Worm (Caenorhabditis elegans) whole organism, L2 larva: ENCODE measurements around the gene H10D18.5.

ENCODE experiments used
- C34F6.9 ChIP-seq: fragments of 150-350 bp; optimal IDR thresholded peaks from 2 replicates; lab custom pipeline; 2014; ENCODE audit warnings: missing biosample characterization, missing genetic modification characterization
- F13H6.1 ChIP-seq: sonication (generic microtip); optimal IDR thresholded peaks from 2 replicates; lab custom pipeline; 2016; ENCODE audit warnings: missing genetic modification characterization, missing compliant biosample characterization
- R02D3.7 ChIP-seq: fragments of 150-350 bp; optimal IDR thresholded peaks from 2 replicates; lab custom pipeline; 2014; ENCODE audit warnings: missing biosample characterization, missing genetic modification characterization
- Y55F3AM.14 ChIP-seq: fragments of 200-800 bp; sonication (Bioruptor generic); optimal IDR thresholded peaks from 2 replicates; lab custom pipeline; 2018; ENCODE audit warnings: mild to moderate bottlenecking, missing genetic modification characterization, missing compliant biosample characterization
- ZK546.5 ChIP-seq: sonication (generic microtip); optimal IDR thresholded peaks from 2 replicates; lab custom pipeline; 2017; ENCODE audit warnings: missing biosample characterization, missing genetic modification characterization
- alr-1 ChIP-seq: fragments of 150-350 bp; optimal IDR thresholded peaks from 2 replicates; lab custom pipeline; 2014; ENCODE audit warnings: missing biosample characterization, missing genetic modification characterization
- ceh-82 ChIP-seq: fragments of 150-350 bp; optimal IDR thresholded peaks from 2 replicates; lab custom pipeline; 2014; ENCODE audit warnings: missing biosample characterization, missing genetic modification characterization
- crh-2 ChIP-seq: sonication (generic microtip); optimal IDR thresholded peaks from 2 replicates; lab custom pipeline; 2017; ENCODE audit warnings: missing biosample characterization, missing genetic modification characterization
- dmd-4 ChIP-seq: sonication (generic microtip); optimal IDR thresholded peaks from 2 replicates; lab custom pipeline; 2017; ENCODE audit warnings: missing biosample characterization, missing genetic modification characterization
- elt-1 ChIP-seq: fragments of 150-350 bp; optimal IDR thresholded peaks from 2 replicates; lab custom pipeline; 2014; ENCODE audit warnings: missing biosample characterization, missing genetic modification characterization
- fos-1 ChIP-seq: fragments of 150-350 bp; optimal IDR thresholded peaks from 2 replicates; lab custom pipeline; 2014; ENCODE audit warnings: missing biosample characterization, missing genetic modification characterization
- gmeb-1 ChIP-seq: fragments of 150-350 bp; optimal IDR thresholded peaks from 2 replicates; lab custom pipeline; 2014; ENCODE audit warnings: missing biosample characterization, missing genetic modification characterization
- lin-11 ChIP-seq: fragments of 150-350 bp; sonication (generic microtip); optimal IDR thresholded peaks from 2 replicates; lab custom pipeline; 2014; ENCODE audit warnings: missing biosample characterization, missing genetic modification characterization, inconsistent platforms, mixed read lengths
- lin-13 ChIP-seq: fragments of 150-350 bp; optimal IDR thresholded peaks from 2 replicates; lab custom pipeline; 2014; ENCODE audit warnings: missing biosample characterization, missing genetic modification reagents, missing genetic modification characterization
- lin-39 ChIP-seq: fragments of 150-350 bp; optimal IDR thresholded peaks from 2 replicates; lab custom pipeline; 2014; ENCODE audit warnings: missing biosample characterization, missing genetic modification reagents, missing genetic modification characterization
- lsy-2 ChIP-seq, 2 experiments: fragments of 150-350 bp in 1 of 2; sonication (generic microtip) in 1 of 2; optimal IDR thresholded peaks; 2 replicates each; lab custom pipeline; 2014 to 2017; ENCODE audit warnings: missing biosample characterization in 2 of 2, missing genetic modification characterization in 2 of 2
- mbf-1 ChIP-seq: sonication (generic microtip); optimal IDR thresholded peaks from 2 replicates; lab custom pipeline; 2017; ENCODE audit warnings: missing biosample characterization, missing genetic modification characterization
- mdl-1 ChIP-seq, 2 experiments: fragments of 150-350 bp in 1 of 2; sonication (generic microtip) in 1 of 2; optimal IDR thresholded peaks; 2 replicates each; lab custom pipeline; 2017; ENCODE audit warnings: missing biosample characterization in 2 of 2, missing genetic modification characterization in 2 of 2
- nhr-12 ChIP-seq: fragments of 150-350 bp; optimal IDR thresholded peaks from 2 replicates; lab custom pipeline; 2014; ENCODE audit warnings: missing biosample characterization, missing genetic modification characterization
- nhr-129 ChIP-seq: fragments of 150-350 bp; optimal IDR thresholded peaks from 2 replicates; lab custom pipeline; 2014; ENCODE audit warnings: missing biosample characterization, missing genetic modification characterization
- nhr-23 ChIP-seq: fragments of 150-350 bp; optimal IDR thresholded peaks from 2 replicates; lab custom pipeline; 2014; ENCODE audit warnings: missing biosample characterization, missing genetic modification reagents, missing genetic modification characterization
- nhr-237 ChIP-seq: fragments of 150-350 bp; optimal IDR thresholded peaks from 2 replicates; lab custom pipeline; 2014; ENCODE audit warnings: missing biosample characterization, missing genetic modification characterization
- nhr-25 ChIP-seq: fragments of 150-350 bp; sonication (generic microtip); optimal IDR thresholded peaks from 3 replicates; lab custom pipeline; 2014; ENCODE audit warnings: missing biosample characterization, missing genetic modification characterization
- nhr-77 ChIP-seq: fragments of 150-350 bp; optimal IDR thresholded peaks from 2 replicates; lab custom pipeline; 2014; ENCODE audit warnings: missing biosample characterization, missing genetic modification characterization
- peb-1 ChIP-seq: fragments of 150-350 bp; optimal IDR thresholded peaks from 2 replicates; lab custom pipeline; 2014; ENCODE audit warnings: missing biosample characterization, missing genetic modification characterization
- sem-4 ChIP-seq: fragments of 150-350 bp; optimal IDR thresholded peaks from 2 replicates; lab custom pipeline; 2014; ENCODE audit warnings: missing biosample characterization, missing genetic modification reagents, missing genetic modification characterization
- sma-3 ChIP-seq: sonication (generic microtip); optimal IDR thresholded peaks from 2 replicates; lab custom pipeline; 2016; ENCODE audit warnings: missing genetic modification reagents, missing genetic modification characterization, missing compliant biosample characterization
- sma-9 ChIP-seq, 2 experiments: fragments of 150-350 bp in 1 of 2; sonication (generic microtip) in 1 of 2; optimal IDR thresholded peaks; 2 replicates each; lab custom pipeline; 2014 to 2016; ENCODE audit warnings: missing genetic modification characterization in 2 of 2, mild to moderate bottlenecking in 1 of 2, missing biosample characterization in 1 of 2, missing compliant biosample characterization in 1 of 2, missing genetic modification reagents in 1 of 2, moderate library complexity in 1 of 2
- snpc-4 ChIP-seq: fragments of 150-350 bp; optimal IDR thresholded peaks from 2 replicates; lab custom pipeline; 2014; ENCODE audit warnings: missing biosample characterization, missing genetic modification characterization
- unc-55 ChIP-seq: fragments of 150-350 bp; sonication (generic microtip); optimal IDR thresholded peaks from 3 replicates; lab custom pipeline; 2014; ENCODE audit warnings: missing biosample characterization, missing genetic modification reagents, missing genetic modification characterization
- ztf-1 ChIP-seq: fragments of 200-800 bp; sonication (Bioruptor generic); conservative IDR thresholded peaks from 2 replicates; pipeline ENCODE4 v1.3.6; 2022; ENCODE audit warnings: missing genetic modification characterization, missing compliant biosample characterization
- ztf-11 ChIP-seq: sonication (generic microtip); optimal IDR thresholded peaks from 2 replicates; lab custom pipeline; 2017; ENCODE audit warnings: missing biosample characterization, missing genetic modification characterization

H10D18.5 gene

ce11 chrV:3841462-3841861, 9.9 kb upstream of the H10D18.5 start:
- TF ChIP-seq sma-3: no peak
- no peak for TF ChIP-seq unc-55 (GFP tag; lab: Kevin White, UChicago)
- peak; percentile 53 for TF ChIP-seq fos-1 (tag; lab: Kevin White, UChicago)
- TF ChIP-seq nhr-25 (tag; lab: Kevin White, UChicago): no peak
- TF ChIP-seq lin-13 (GFP tag; lab: Kevin White, UChicago): no peak

ce11 chrV:3832661-3833060, 1.1 kb upstream of the H10D18.5 start:
- TF ChIP-seq mbf-1 (tag; lab: Kevin White, UChicago): no peak
- TF ChIP-seq Y55F3AM.14 (GFP tag; lab: Kevin White, UChicago): no peak
- TF ChIP-seq ztf-1 (GFP tag; lab: Robert Waterston, UW): no peak
- TF ChIP-seq F13H6.1 (tag; lab: Kevin White, UChicago): no peak
- no peak for TF ChIP-seq R02D3.7

ce11 chrV:3832103-3832502, 587 bp upstream of the H10D18.5 start:
- no peak for TF ChIP-seq ztf-11 (tag; lab: Kevin White, UChicago)
- no peak for TF ChIP-seq dmd-4 (tag; lab: Kevin White, UChicago)
- no peak for TF ChIP-seq alr-1 (tag; lab: Kevin White, UChicago)
- TF ChIP-seq crh-2: no peak
- TF ChIP-seq sem-4 (tag; lab: Kevin White, UChicago): no peak
- no peak for TF ChIP-seq Y55F3AM.14 (GFP tag; lab: Kevin White, UChicago)
- no peak for TF ChIP-seq fos-1 (tag; lab: Kevin White, UChicago)
- TF ChIP-seq lin-39 (tag; lab: Kevin White, UChicago): no peak
- no peak for TF ChIP-seq nhr-77 (tag; lab: Kevin White, UChicago)
- no peak for TF ChIP-seq nhr-12 (tag; lab: Kevin White, UChicago)
- TF ChIP-seq unc-55 (GFP tag; lab: Kevin White, UChicago): no peak
- TF ChIP-seq ceh-82 (tag; lab: Kevin White, UChicago): no peak
- TF ChIP-seq ztf-1 (GFP tag; lab: Robert Waterston, UW): no peak

ce11 chrV:3825190-3825589, 6.3 kb downstream of the H10D18.5 start:
- TF ChIP-seq elt-1 (tag; lab: Kevin White, UChicago): no peak
- TF ChIP-seq unc-55 (GFP tag; lab: Kevin White, UChicago): peak; percentile 35
- no peak for TF ChIP-seq nhr-129 (tag; lab: Kevin White, UChicago)
- TF ChIP-seq nhr-12 (tag; lab: Kevin White, UChicago): no peak

ce11 chrV:3820875-3821274, 10.6 kb downstream of the H10D18.5 start:
- TF ChIP-seq sma-3: no peak
- TF ChIP-seq gmeb-1 (tag; lab: Kevin White, UChicago): no peak

ce11 chrV:3814938-3815337, 16.6 kb downstream of the H10D18.5 start, which contains the start of gene H10D18.1:
H10D18.1 (plus strand) TSS chrV:3815214.
- TF ChIP-seq lin-11: peak; percentile 16
- no peak for TF ChIP-seq lin-39 (tag; lab: Kevin White, UChicago)
- TF ChIP-seq unc-55 (GFP tag; lab: Kevin White, UChicago): peak; percentile 44
- TF ChIP-seq nhr-23 (tag; lab: Kevin White, UChicago): no peak
- no peak for TF ChIP-seq nhr-237 (tag; lab: Kevin White, UChicago)
- peak; percentile 35 for TF ChIP-seq C34F6.9 (tag; lab: Kevin White, UChicago)
- peak; percentile 3 for TF ChIP-seq sma-9 (GFP tag; optimal IDR thresholded peaks at IDR 0.05; lab: Kevin White, UChicago)
- no peak for TF ChIP-seq sma-9 (tag; optimal IDR thresholded peaks at IDR 0.05; lab: Kevin White, UChicago)
- TF ChIP-seq nhr-129 (tag; lab: Kevin White, UChicago): peak; percentile 5
- no peak for TF ChIP-seq ZK546.5
- peak; percentile 0 for TF ChIP-seq crh-2
- TF ChIP-seq gmeb-1 (tag; lab: Kevin White, UChicago): no peak

ce11 chrV:3814009-3814408, 17.5 kb downstream of the H10D18.5 start:
- TF ChIP-seq lsy-2 (tag; optimal IDR thresholded peaks at IDR 0.05; lab: Kevin White, UChicago) (no peak), R02D3.7 (no peak), Y55F3AM.14 (GFP tag; lab: Kevin White, UChicago) (no peak), dmd-4 (tag; lab: Kevin White, UChicago) (no peak), ztf-1 (GFP tag; lab: Robert Waterston, UW) (no peak), sem-4 (tag; lab: Kevin White, UChicago) (no peak), ceh-82 (tag; lab: Kevin White, UChicago) (no peak), snpc-4 (tag; lab: Kevin White, UChicago) (no peak), mbf-1 (tag; lab: Kevin White, UChicago) (no peak), unc-55 (GFP tag; lab: Kevin White, UChicago) (no peak), nhr-23 (tag; lab: Kevin White, UChicago) (no peak), fos-1 (tag; lab: Kevin White, UChicago) (no peak), peb-1 (tag; lab: Kevin White, UChicago) (no peak), mdl-1 (tag; optimal IDR thresholded peaks at IDR 0.05; lab: Kevin White, UChicago) (no peak)
- TF ChIP-seq, all 48 proteins: peak for 0
